Worm (Caenorhabditis elegans) whole organism, late embryonic: ENCODE measurements around the gene sru-7.

Experiments
- C08G9.2 ChIP-seq: sonication (generic microtip); optimal IDR thresholded peaks from 2 replicates; lab custom pipeline; 2016; ENCODE audit warnings: mild to moderate bottlenecking, missing genetic modification characterization, moderate library complexity, missing compliant biosample characterization
- K09A11.1 ChIP-seq: sonication (generic microtip); optimal IDR thresholded peaks from 2 replicates; lab custom pipeline; 2017; ENCODE audit warnings: antibody characterized with exemption, mild to moderate bottlenecking, missing genetic modification characterization, missing compliant biosample characterization; ENCODE audit not compliant: insufficient read depth
- ama-1 ChIP-seq: fragments of 150-350 bp; optimal IDR thresholded peaks from 2 replicates; lab custom pipeline; 2014

DNA sequence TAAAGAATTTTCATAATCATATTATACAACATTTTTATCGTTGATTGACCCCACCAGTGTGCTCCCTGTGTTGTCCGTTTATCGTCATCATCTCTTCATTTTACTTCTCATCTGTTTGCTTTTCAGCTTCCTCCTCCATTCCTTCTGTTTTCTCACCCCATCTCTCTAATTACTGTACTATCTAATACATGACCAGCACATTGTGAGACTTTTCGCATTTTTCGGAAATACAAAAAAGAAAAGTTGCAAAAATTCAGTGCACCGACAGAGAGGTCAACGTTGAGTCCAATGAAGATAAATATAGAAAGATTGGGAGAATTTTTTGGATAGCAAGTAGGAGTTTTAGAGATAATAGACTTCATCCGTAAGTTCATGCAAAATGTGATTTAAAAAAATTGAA lies 27.6 kb downstream of the sru-7 start:
- TF ChIP-seq K09A11.1 (tag; lab: Kevin White, UChicago) (no peak), ama-1 (lab: Kevin White, UChicago) (no peak), C08G9.2 (tag; lab: Kevin White, UChicago) (no peak)
